Fruit fly (Drosophila melanogaster) whole organism, embryonic: ENCODE data around the gene CG43731.

Source experiments
- CG1233 ChIP-seq: fragments of 200-800 bp; sonication (Bioruptor generic); optimal IDR thresholded peaks from 4 replicates; lab custom pipeline; 2018; ENCODE audit warnings: missing biosample characterization, mild to moderate bottlenecking, missing genetic modification characterization
- CG12659 ChIP-seq: fragments of 200-800 bp; sonication (Bioruptor generic); optimal IDR thresholded peaks from 3 replicates; lab custom pipeline; 2017; ENCODE audit warnings: mild to moderate bottlenecking, missing biosample characterization, missing genetic modification reagents, missing genetic modification characterization
- CG13624 ChIP-seq: fragments of 200-800 bp; sonication (Bioruptor generic); optimal IDR thresholded peaks from 2 replicates; lab custom pipeline; 2016; ENCODE audit warnings: missing biosample characterization, missing genetic modification characterization
- CG13894 ChIP-seq: fragments of 200-800 bp; sonication (Bioruptor generic); optimal IDR thresholded peaks from 3 replicates; lab custom pipeline; 2018; ENCODE audit warnings: missing biosample characterization, mild to moderate bottlenecking, missing genetic modification characterization, moderate library complexity
- CG14441 ChIP-seq: fragments of 200-800 bp; sonication (Bioruptor generic); IDR thresholded peaks from 2 replicates; pipeline ENCODE4 v1.3.6; 2022; ENCODE audit warnings: missing biosample characterization, missing genetic modification characterization
- CG16779 ChIP-seq: fragments of 200-800 bp; sonication (Bioruptor generic); IDR thresholded peaks from 2 replicates; pipeline ENCODE4 v1.3.6; 2022; ENCODE audit warnings: missing biosample characterization, missing genetic modification characterization
- CG17328 ChIP-seq: fragments of 200-800 bp; sonication (Bioruptor generic); IDR thresholded peaks from 2 replicates; pipeline ENCODE4 v1.3.6; 2022; ENCODE audit warnings: missing biosample characterization, missing genetic modification characterization
- CG17568 ChIP-seq: fragments of 200-800 bp; sonication (Bioruptor generic); optimal IDR thresholded peaks from 2 replicates; lab custom pipeline; 2018; ENCODE audit warnings: missing biosample characterization, mild to moderate bottlenecking, missing genetic modification characterization, moderate library complexity
- CG1792 ChIP-seq: fragments of 200-800 bp; sonication (Bioruptor generic); optimal IDR thresholded peaks from 2 replicates; lab custom pipeline; 2016; ENCODE audit warnings: missing biosample characterization, missing genetic modification characterization
- CG2712 ChIP-seq: fragments of 200-800 bp; optimal IDR thresholded peaks from 3 replicates; lab custom pipeline; 2019; ENCODE audit warnings: missing biosample characterization, mild to moderate bottlenecking, missing genetic modification characterization, moderate library complexity
- CG30403 ChIP-seq: fragments of 200-800 bp; sonication (Bioruptor generic); optimal IDR thresholded peaks from 3 replicates; lab custom pipeline; 2016; ENCODE audit warnings: missing biosample characterization, missing genetic modification characterization
- CG31441 ChIP-seq: fragments of 200-800 bp; sonication (Bioruptor generic); IDR thresholded peaks from 2 replicates; pipeline ENCODE4 v1.3.6; 2022; ENCODE audit warnings: missing biosample characterization, missing genetic modification characterization
- CG33213 ChIP-seq: fragments of 200-800 bp; sonication (Bioruptor generic); optimal IDR thresholded peaks from 3 replicates; lab custom pipeline; 2016; ENCODE audit warnings: missing biosample characterization, missing genetic modification characterization
- CG3847 ChIP-seq: fragments of 200-800 bp; sonication (Bioruptor generic); IDR thresholded peaks from 2 replicates; pipeline ENCODE4 v1.3.6; 2022; ENCODE audit warnings: missing biosample characterization, missing genetic modification characterization
- CG42726 ChIP-seq: fragments of 200-800 bp; sonication (Bioruptor generic); IDR thresholded peaks from 2 replicates; pipeline ENCODE4 v1.3.6; 2022; ENCODE audit warnings: missing biosample characterization, missing genetic modification characterization; ENCODE audit not compliant: partially characterized antibody
- CG4424 ChIP-seq: fragments of 200-800 bp; sonication (Bioruptor generic); optimal IDR thresholded peaks from 3 replicates; lab custom pipeline; 2016; ENCODE audit warnings: missing biosample characterization, missing genetic modification characterization
- CG6175 ChIP-seq: fragments of 200-800 bp; sonication (Bioruptor generic); IDR thresholded peaks from 3 replicates; pipeline ENCODE4 v1.3.6; 2022; ENCODE audit warnings: missing biosample characterization, missing genetic modification characterization
- CG7357 ChIP-seq: fragments of 200-800 bp; sonication (Bioruptor generic); IDR thresholded peaks from 3 replicates; pipeline ENCODE4 v1.3.6; 2022; ENCODE audit warnings: missing biosample characterization, missing genetic modification characterization
- CG7745 ChIP-seq: fragments of 200-800 bp; sonication (Bioruptor generic); optimal IDR thresholded peaks from 2 replicates; lab custom pipeline; 2018; ENCODE audit warnings: missing biosample characterization, mild to moderate bottlenecking, missing genetic modification characterization, moderate library complexity
- CG8359 ChIP-seq: fragments of 200-800 bp; sonication (Bioruptor generic); optimal IDR thresholded peaks from 2 replicates; lab custom pipeline; 2017; ENCODE audit warnings: missing biosample characterization, mild to moderate bottlenecking, missing genetic modification characterization, borderline replicate concordance
- Dek ChIP-seq: fragments of 200-800 bp; sonication (Bioruptor generic); optimal IDR thresholded peaks from 3 replicates; lab custom pipeline; 2019; ENCODE audit warnings: missing biosample characterization, mild to moderate bottlenecking, missing genetic modification characterization, moderate library complexity
- HHEX ChIP-seq: fragments of 200-800 bp; sonication (Bioruptor generic); optimal IDR thresholded peaks from 3 replicates; lab custom pipeline; 2017; ENCODE audit warnings: missing biosample characterization, mild to moderate bottlenecking, missing genetic modification characterization, missing genetic modification reagents
- HLH3B ChIP-seq: fragments of 200-800 bp; sonication (Bioruptor generic); IDR thresholded peaks from 2 replicates; pipeline ENCODE4 v1.3.6; 2022; ENCODE audit warnings: missing biosample characterization, missing genetic modification characterization
- Hr51 ChIP-seq, 2 experiments: fragments of 200-800 bp; sonication (Bioruptor generic); optimal IDR thresholded peaks; 2 replicates in 1 of 2; 3 replicates in 1 of 2; lab custom pipeline; 2016 to 2018; ENCODE audit warnings: missing biosample characterization in 2 of 2, missing genetic modification characterization in 2 of 2, mild to moderate bottlenecking in 1 of 2, moderate library complexity in 1 of 2
- NFAT ChIP-seq: fragments of 200-800 bp; sonication (Bioruptor generic); IDR thresholded peaks from 2 replicates; pipeline ENCODE4 v1.3.6; 2022; ENCODE audit warnings: missing biosample characterization, missing genetic modification characterization
- NfI ChIP-seq: fragments of 200-800 bp; sonication (Bioruptor generic); optimal IDR thresholded peaks from 3 replicates; lab custom pipeline; 2018; ENCODE audit warnings: missing biosample characterization, mild to moderate bottlenecking, missing genetic modification characterization, moderate library complexity
- Oaz ChIP-seq: fragments of 200-800 bp; sonication (Bioruptor generic); IDR thresholded peaks from 2 replicates; pipeline ENCODE4 v1.3.6; 2022; ENCODE audit warnings: missing biosample characterization, missing genetic modification characterization
- Ptx1 ChIP-seq: fragments of 200-800 bp; sonication (Bioruptor generic); IDR thresholded peaks from 2 replicates; pipeline ENCODE4 v1.3.6; 2022; ENCODE audit warnings: missing biosample characterization, missing genetic modification characterization
- Sin3A ChIP-seq: fragments of >200 bp; optimal IDR thresholded peaks from 2 replicates; lab custom pipeline; 2018
- Vsx1 ChIP-seq: fragments of 200-800 bp; sonication (Bioruptor generic); optimal IDR thresholded peaks from 2 replicates; lab custom pipeline; 2017; ENCODE audit warnings: missing biosample characterization, mild to moderate bottlenecking, missing genetic modification characterization, missing genetic modification reagents
- al ChIP-seq: fragments of 200-800 bp; sonication (Bioruptor generic); IDR thresholded peaks from 2 replicates; pipeline ENCODE4 v1.3.6; 2022; ENCODE audit warnings: missing biosample characterization, missing genetic modification characterization
- ase ChIP-seq: fragments of 200-800 bp; sonication (Bioruptor generic); IDR thresholded peaks from 3 replicates; pipeline ENCODE4 v1.3.6; 2022; ENCODE audit warnings: missing biosample characterization, missing genetic modification characterization
- bab2 ChIP-seq: fragments of 200-800 bp; sonication (Bioruptor generic); optimal IDR thresholded peaks from 2 replicates; lab custom pipeline; 2016; ENCODE audit warnings: missing biosample characterization, missing genetic modification characterization
- dimm ChIP-seq: fragments of 200-800 bp; sonication (Bioruptor generic); IDR thresholded peaks from 2 replicates; pipeline ENCODE4 v1.3.6; 2022; ENCODE audit warnings: missing biosample characterization, missing genetic modification characterization
- gcm ChIP-seq: fragments of 200-800 bp; sonication (Bioruptor generic); optimal IDR thresholded peaks from 2 replicates; lab custom pipeline; 2019; ENCODE audit warnings: missing biosample characterization, mild to moderate bottlenecking, missing genetic modification characterization, moderate library complexity
- jumu ChIP-seq: fragments of 200-800 bp; sonication (Bioruptor generic); optimal IDR thresholded peaks from 3 replicates; lab custom pipeline; 2016; ENCODE audit warnings: missing biosample characterization, missing genetic modification characterization
- knrl ChIP-seq: fragments of 200-800 bp; sonication (Bioruptor generic); IDR thresholded peaks from 3 replicates; pipeline ENCODE4 v1.3.6; 2022; ENCODE audit warnings: missing biosample characterization, missing genetic modification characterization; ENCODE audit not compliant: partially characterized antibody
- lola ChIP-seq, 3 experiments: fragments of >200 bp in 2 of 3; fragments of 200-800 bp in 1 of 3; sonication (Bioruptor generic) in 1 of 3; optimal IDR thresholded peaks; 2 replicates each; lab custom pipeline; 2017 to 2019; ENCODE audit warnings: missing biosample characterization in 3 of 3, missing genetic modification characterization in 3 of 3, mild to moderate bottlenecking in 1 of 3, moderate library complexity in 1 of 3
- nau ChIP-seq: fragments of 200-800 bp; sonication (Bioruptor generic); optimal IDR thresholded peaks from 3 replicates; lab custom pipeline; 2017; ENCODE audit warnings: missing biosample characterization, mild to moderate bottlenecking, missing genetic modification characterization, missing genetic modification reagents
- nerfin-1 ChIP-seq: fragments of 200-800 bp; sonication (Bioruptor generic); optimal IDR thresholded peaks from 3 replicates; lab custom pipeline; 2019; ENCODE audit warnings: missing biosample characterization, mild to moderate bottlenecking, missing genetic modification characterization, moderate library complexity
- pho ChIP-seq: fragments of 200-800 bp; sonication (Bioruptor generic); optimal IDR thresholded peaks from 2 replicates; lab custom pipeline; 2016; ENCODE audit warnings: missing biosample characterization, missing genetic modification characterization
- phol ChIP-seq: fragments of 200-800 bp; sonication (Bioruptor generic); optimal IDR thresholded peaks from 3 replicates; lab custom pipeline; 2018; ENCODE audit warnings: missing biosample characterization, mild to moderate bottlenecking, missing genetic modification characterization, moderate library complexity
- psq ChIP-seq: fragments of 200-800 bp; sonication (Bioruptor generic); optimal IDR thresholded peaks from 2 replicates; lab custom pipeline; 2017; ENCODE audit warnings: missing biosample characterization, missing genetic modification characterization
- row ChIP-seq: fragments of 200-800 bp; sonication (Bioruptor generic); IDR thresholded peaks from 3 replicates; pipeline ENCODE4 v1.3.6; 2022; ENCODE audit warnings: missing biosample characterization, missing genetic modification characterization
- sd ChIP-seq: fragments of 200-800 bp; sonication (Bioruptor generic); optimal IDR thresholded peaks from 3 replicates; lab custom pipeline; 2018; ENCODE audit warnings: missing biosample characterization, mild to moderate bottlenecking, missing genetic modification characterization, moderate library complexity
- shn ChIP-seq: fragments of 200-800 bp; sonication (Bioruptor generic); optimal IDR thresholded peaks from 3 replicates; lab custom pipeline; 2016; ENCODE audit warnings: missing biosample characterization, missing genetic modification characterization
- sima ChIP-seq: fragments of 200-800 bp; sonication (Bioruptor generic); optimal IDR thresholded peaks from 2 replicates; lab custom pipeline; 2016; ENCODE audit warnings: missing biosample characterization, missing genetic modification characterization
- tin ChIP-seq: fragments of 200-800 bp; sonication (Bioruptor generic); optimal IDR thresholded peaks from 3 replicates; lab custom pipeline; 2016; ENCODE audit warnings: missing biosample characterization, missing genetic modification characterization
- twi ChIP-seq: fragments of 200-800 bp; optimal IDR thresholded peaks from 2 replicates; lab custom pipeline; 2019; ENCODE audit warnings: missing biosample characterization, mild to moderate bottlenecking, missing genetic modification characterization, moderate library complexity

CG43731 gene

DNA sequence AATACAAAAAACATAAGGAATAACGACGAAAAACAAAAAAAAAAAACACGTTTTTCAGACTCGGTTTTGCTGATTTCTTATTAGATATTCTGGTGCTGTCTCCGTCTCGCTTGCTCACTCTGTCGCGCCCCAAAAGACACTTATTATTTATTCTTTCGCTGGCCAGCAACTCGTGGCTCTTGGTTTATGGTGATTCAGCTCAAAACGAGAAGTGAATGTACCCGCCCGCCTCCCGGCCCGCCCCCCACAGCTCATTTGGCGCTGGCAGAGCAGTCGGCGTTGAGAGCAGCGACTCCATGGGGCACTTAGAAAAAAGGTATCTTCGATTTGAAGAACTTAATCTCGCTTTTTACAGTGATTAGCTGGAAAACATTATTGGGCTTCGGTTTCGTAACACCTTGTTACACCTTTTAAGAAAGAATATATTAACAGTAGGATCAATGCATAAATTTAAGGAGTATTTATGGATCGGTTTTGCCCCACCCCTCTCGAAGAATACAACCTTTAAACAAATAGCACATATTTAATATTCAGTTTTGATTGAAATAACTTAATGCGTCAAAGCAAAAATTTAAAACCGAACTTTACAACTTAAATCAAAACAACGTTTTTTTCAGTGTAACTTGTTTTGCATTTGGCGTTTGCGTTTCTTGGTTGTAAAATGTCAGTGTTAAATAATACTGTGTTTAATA is 39.7 kb downstream of the CG43731 start (continued):
- TF ChIP-seq CG42726 (GFP tag; lab: Robert Waterston, UW) = no peak
- TF ChIP-seq CG16779 = no peak
- no peak for TF ChIP-seq knrl (GFP tag; lab: Robert Waterston, UW)
- peak; percentile 56 for TF ChIP-seq CG3847 (GFP tag; lab: Robert Waterston, UW)
- TF ChIP-seq CG8359 (GFP tag; lab: Kevin White, UChicago) = peak; percentile 52
- 0 out of 2 replicates have a peak, but pooled peaks have one; percentile 3 for TF ChIP-seq NFAT (GFP tag; lab: Robert Waterston, UW)
- peak; percentile 74 for TF ChIP-seq CG13624 (GFP tag; lab: Kevin White, UChicago)
- peak in 1 of 3 experiments; percentile 86 for TF ChIP-seq lola (GFP tag; optimal IDR thresholded peaks at IDR 0.05; lab: Kevin White, UChicago)
- TF ChIP-seq twi (tag; lab: Kevin White, UChicago) = peak; percentile 59
- peak; percentile 57; the same call in 2 of the 3 replicates for TF ChIP-seq row (GFP tag; lab: Robert Waterston, UW)
- TF ChIP-seq Vsx1 (GFP tag; lab: Kevin White, UChicago) = peak; percentile 64
- TF ChIP-seq HLH3B (GFP tag; lab: Robert Waterston, UW) = 0 out of 2 replicates have a peak, but pooled peaks have one; percentile 7
- peak; percentile 61 for TF ChIP-seq Dek (tag; lab: Kevin White, UChicago)
- TF ChIP-seq ase (GFP tag; lab: Robert Waterston, UW) = no peak
- peak; percentile 21 for TF ChIP-seq CG1792 (GFP tag; lab: Kevin White, UChicago)
- TF ChIP-seq HHEX = peak; percentile 79
- TF ChIP-seq dimm = no peak
- TF ChIP-seq CG13894 (tag; lab: Kevin White, UChicago) = peak; percentile 62
- TF ChIP-seq CG17568 (GFP tag; lab: Kevin White, UChicago) = peak; percentile 43
- peak; percentile 74 for TF ChIP-seq CG4424
- no peak for TF ChIP-seq CG7745 (tag; lab: Kevin White, UChicago)
- peak; percentile 44 for TF ChIP-seq jumu (GFP tag; lab: Kevin White, UChicago)
- peak; percentile 70 for TF ChIP-seq NfI
- no peak for TF ChIP-seq Sin3A
- peak; percentile 67 for TF ChIP-seq gcm
- TF ChIP-seq CG33213 (GFP tag; lab: Kevin White, UChicago) = peak; percentile 53
- peak; percentile 80 for TF ChIP-seq phol (tag; lab: Kevin White, UChicago)
- peak; percentile 84 for TF ChIP-seq CG30403
- peak; percentile 53 for TF ChIP-seq nerfin-1
- peak; percentile 35; the same call in 1 of the 2 replicates for TF ChIP-seq CG14441 (GFP tag; lab: Robert Waterston, UW)
- peak; percentile 75 for TF ChIP-seq nau (GFP tag; lab: Kevin White, UChicago)
- TF ChIP-seq CG6175 (GFP tag; lab: Robert Waterston, UW) = no peak
- TF ChIP-seq al = peak; percentile 49
- peak; percentile 81 for TF ChIP-seq CG2712
- peak; percentile 51 for TF ChIP-seq sima (GFP tag; lab: Kevin White, UChicago)
- peak; percentile 48 for TF ChIP-seq tin (GFP tag; lab: Kevin White, UChicago)
- TF ChIP-seq psq (GFP tag; lab: Kevin White, UChicago) = no peak
- TF ChIP-seq Hr51 (GFP tag; optimal IDR thresholded peaks at IDR 0.05; lab: Kevin White, UChicago) = peak; percentile 59 to 73
- TF ChIP-seq CG7357 (GFP tag; lab: Robert Waterston, UW) = no peak
- peak; percentile 29 for TF ChIP-seq shn (GFP tag; lab: Kevin White, UChicago)
- peak; percentile 59 for TF ChIP-seq bab2 (GFP tag; lab: Kevin White, UChicago)
- TF ChIP-seq CG31441 = peak; percentile 76
- peak; percentile 29; the same call in 1 of the 2 replicates for TF ChIP-seq Ptx1 (GFP tag; lab: Robert Waterston, UW)
- TF ChIP-seq CG17328 (GFP tag; lab: Robert Waterston, UW) = peak; percentile 44
- no peak for TF ChIP-seq Oaz (GFP tag; lab: Robert Waterston, UW)
- TF ChIP-seq pho (GFP tag; lab: Kevin White, UChicago) = peak; percentile 74
- peak; percentile 64 for TF ChIP-seq CG1233
- TF ChIP-seq CG12659 (GFP tag; lab: Kevin White, UChicago) = peak; percentile 67
- peak; percentile 10 for TF ChIP-seq sd (tag; lab: Kevin White, UChicago)
